Worm (Caenorhabditis elegans) whole organism, midembryonic: ENCODE data around the gene Y82E9BR.3.

Source experiments
- cog-1 ChIP-seq: sonication (generic microtip); optimal IDR thresholded peaks from 2 replicates; lab custom pipeline; 2016; ENCODE audit warnings: missing genetic modification characterization, missing compliant biosample characterization
- flt-1 ChIP-seq: fragments of 200-800 bp; sonication (Bioruptor generic); IDR thresholded peaks from 2 replicates; pipeline ENCODE4 v1.3.6; 2022; ENCODE audit warnings: missing genetic modification characterization, missing compliant biosample characterization
- klf-2 ChIP-seq: fragments of 200-800 bp; sonication (Bioruptor generic); conservative IDR thresholded peaks from 2 replicates; pipeline ENCODE4 v1.3.6; 2022; ENCODE audit warnings: missing genetic modification reagents, missing genetic modification characterization, missing compliant biosample characterization
- ref-1 ChIP-seq: fragments of 200-800 bp; sonication (Bioruptor generic); conservative IDR thresholded peaks from 2 replicates; pipeline ENCODE4 v1.3.6; 2022; ENCODE audit warnings: missing genetic modification reagents, missing genetic modification characterization, missing compliant biosample characterization
- tab-1 ChIP-seq: fragments of 200-800 bp; sonication (Bioruptor generic); IDR thresholded peaks from 2 replicates; pipeline ENCODE4 v1.3.6; 2022; ENCODE audit warnings: missing genetic modification characterization, missing compliant biosample characterization
- ztf-23 ChIP-seq: fragments of 200-800 bp; sonication (Bioruptor generic); IDR thresholded peaks from 2 replicates; pipeline ENCODE4 v1.3.6; 2022; ENCODE audit warnings: missing genetic modification reagents, missing genetic modification characterization, missing compliant biosample characterization
- ztf-29 ChIP-seq: fragments of 200-800 bp; sonication (Bioruptor generic); IDR thresholded peaks from 2 replicates; pipeline ENCODE4 v1.3.6; 2022; ENCODE audit warnings: missing genetic modification reagents, missing genetic modification characterization, missing compliant biosample characterization

DNA sequence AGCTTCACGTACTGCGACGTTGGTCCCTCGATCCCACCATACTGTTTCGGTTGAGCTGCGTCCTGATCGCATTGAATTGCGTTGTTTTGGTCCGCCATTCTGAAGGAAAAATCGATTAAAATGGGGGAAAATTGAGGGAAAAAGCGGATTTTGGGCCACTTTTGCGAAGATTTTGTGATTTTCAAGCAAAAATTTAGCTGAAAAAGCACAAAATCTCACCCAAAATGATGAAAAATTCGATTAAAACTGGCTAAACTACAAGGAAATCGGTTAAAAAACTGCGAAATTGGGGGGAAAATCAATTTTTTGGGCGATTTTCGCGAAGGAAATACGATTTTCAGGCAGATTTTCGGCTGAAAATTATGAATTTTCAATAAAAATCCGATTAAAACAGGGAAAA is 1.9 kb upstream of the Y82E9BR.3 start, which contains the start of gene elc-1:
- no peak for TF ChIP-seq flt-1
- no peak for TF ChIP-seq cog-1 (tag; lab: Kevin White, UChicago)
- TF ChIP-seq ztf-29, result no peak
- no peak for TF ChIP-seq klf-2 (GFP tag; lab: Robert Waterston, UW)
- no peak for TF ChIP-seq ref-1
- TF ChIP-seq ztf-23 (GFP tag; lab: Robert Waterston, UW), result no peak
- TF ChIP-seq tab-1 (GFP tag; lab: Robert Waterston, UW), result no peak
